Fruit fly (Drosophila melanogaster) whole organism, prepupa: ENCODE measurements around the gene Rab6.

Source experiments
- Blimp-1 ChIP-seq: fragments of 200-800 bp; sonication (Bioruptor generic); optimal IDR thresholded peaks from 3 replicates; lab custom pipeline; 2017; ENCODE audit warnings: missing biosample characterization, missing genetic modification characterization, mild to moderate bottlenecking, moderate library complexity, missing genetic modification reagents
- CG3919 ChIP-seq: fragments of 200-800 bp; sonication (Bioruptor generic); optimal IDR thresholded peaks from 3 replicates; lab custom pipeline; 2016; ENCODE audit warnings: missing biosample characterization, missing genetic modification characterization
- CG6792 ChIP-seq: fragments of 200-800 bp; sonication (Bioruptor generic); optimal IDR thresholded peaks from 3 replicates; lab custom pipeline; 2016; ENCODE audit warnings: missing biosample characterization, missing genetic modification characterization
- Hr4 ChIP-seq: fragments of 200-800 bp; sonication (Bioruptor generic); optimal IDR thresholded peaks from 3 replicates; lab custom pipeline; 2016; ENCODE audit warnings: missing biosample characterization, missing genetic modification characterization
- Lpt ChIP-seq: fragments of 200-800 bp; sonication (Bioruptor generic); optimal IDR thresholded peaks from 3 replicates; lab custom pipeline; 2016; ENCODE audit warnings: missing biosample characterization, missing genetic modification characterization
- OdsH ChIP-seq: fragments of 200-800 bp; sonication (Bioruptor generic); optimal IDR thresholded peaks from 3 replicates; lab custom pipeline; 2016; ENCODE audit warnings: missing biosample characterization, missing genetic modification characterization
- Sox102F ChIP-seq: fragments of 200-800 bp; sonication (Bioruptor generic); optimal IDR thresholded peaks from 2 replicates; lab custom pipeline; 2016; ENCODE audit warnings: missing biosample characterization, mild to moderate bottlenecking, missing genetic modification characterization
- net ChIP-seq: fragments of 200-800 bp; sonication (Bioruptor generic); optimal IDR thresholded peaks from 3 replicates; lab custom pipeline; 2016; ENCODE audit warnings: missing biosample characterization, missing genetic modification characterization
- pdm3 ChIP-seq: fragments of 200-800 bp; sonication (Bioruptor generic); optimal IDR thresholded peaks from 3 replicates; lab custom pipeline; 2016; ENCODE audit warnings: missing biosample characterization, missing genetic modification characterization
- spab ChIP-seq: fragments of 200-800 bp; sonication (Bioruptor generic); optimal IDR thresholded peaks from 2 replicates; lab custom pipeline; 2017; ENCODE audit warnings: missing biosample characterization, mild to moderate bottlenecking, missing genetic modification characterization, missing genetic modification reagents

dm6 chr2L:12078695-12079094 is 30.2 kb downstream of the Rab6 start:
- TF ChIP-seq Blimp-1 (GFP tag; lab: Kevin White, UChicago) (no peak), Lpt (no peak), OdsH (GFP tag; lab: Kevin White, UChicago) (no peak), CG6792 (GFP tag; lab: Kevin White, UChicago) (no peak), Hr4 (GFP tag; lab: Kevin White, UChicago) (no peak), net (no peak), Sox102F (GFP tag; lab: Kevin White, UChicago) (no peak), spab (GFP tag; lab: Kevin White, UChicago) (no peak), CG3919 (GFP tag; lab: Kevin White, UChicago) (no peak), pdm3 (GFP tag; lab: Kevin White, UChicago) (no peak)
